Fruit fly (Drosophila melanogaster) whole organism, pupa: ENCODE measurements around the gene Gen.

ENCODE experiments used
- CG10348 ChIP-seq: fragments of 200-800 bp; sonication (Bioruptor generic); IDR thresholded peaks from 2 replicates; pipeline ENCODE4 v1.3.6; 2022; ENCODE audit warnings: missing biosample characterization, missing genetic modification characterization
- CG12605 ChIP-seq: fragments of 200-800 bp; sonication (Bioruptor generic); IDR thresholded peaks from 2 replicates; pipeline ENCODE4 v1.3.6; 2022; ENCODE audit warnings: missing biosample characterization, missing genetic modification characterization
- CG13204 ChIP-seq: fragments of 200-800 bp; sonication (Bioruptor generic); optimal IDR thresholded peaks from 2 replicates; lab custom pipeline; 2018; ENCODE audit warnings: missing biosample characterization, mild to moderate bottlenecking, missing genetic modification characterization, moderate library complexity
- CG14655 ChIP-seq: fragments of 200-800 bp; sonication (Bioruptor generic); optimal IDR thresholded peaks from 3 replicates; lab custom pipeline; 2017; ENCODE audit warnings: mild to moderate bottlenecking, missing biosample characterization, missing genetic modification reagents, missing genetic modification characterization
- CG15710 ChIP-seq: fragments of 200-800 bp; sonication (Bioruptor generic); optimal IDR thresholded peaks from 2 replicates; lab custom pipeline; 2018; ENCODE audit warnings: missing biosample characterization, mild to moderate bottlenecking, missing genetic modification characterization, moderate library complexity
- CG17806 ChIP-seq: fragments of 200-800 bp; sonication (Bioruptor generic); optimal IDR thresholded peaks from 2 replicates; lab custom pipeline; 2018; ENCODE audit warnings: missing biosample characterization, mild to moderate bottlenecking, missing genetic modification characterization, moderate library complexity
- CG32121 ChIP-seq: fragments of 200-800 bp; sonication (Bioruptor generic); IDR thresholded peaks from 2 replicates; pipeline ENCODE4 v1.3.6; 2022; ENCODE audit warnings: missing biosample characterization, missing genetic modification characterization
- CG34367 ChIP-seq: fragments of 200-800 bp; sonication (Bioruptor generic); optimal IDR thresholded peaks from 2 replicates; lab custom pipeline; 2018; ENCODE audit warnings: missing biosample characterization, mild to moderate bottlenecking, missing genetic modification characterization
- CG4496 ChIP-seq: fragments of 200-800 bp; sonication (Bioruptor generic); IDR thresholded peaks from 3 replicates; pipeline ENCODE4 v1.3.6; 2022; ENCODE audit warnings: missing biosample characterization, missing genetic modification characterization
- CG8159 ChIP-seq: fragments of 200-800 bp; sonication (Bioruptor generic); optimal IDR thresholded peaks from 3 replicates; lab custom pipeline; 2018; ENCODE audit warnings: missing biosample characterization, mild to moderate bottlenecking, missing genetic modification characterization, moderate library complexity
- CG8301 ChIP-seq: fragments of 200-800 bp; sonication (Bioruptor generic); optimal IDR thresholded peaks from 2 replicates; lab custom pipeline; 2018; ENCODE audit warnings: missing biosample characterization, mild to moderate bottlenecking, missing genetic modification characterization
- CG9948 ChIP-seq: fragments of 200-800 bp; sonication (Bioruptor generic); optimal IDR thresholded peaks from 2 replicates; lab custom pipeline; 2018; ENCODE audit warnings: missing biosample characterization, mild to moderate bottlenecking, missing genetic modification characterization, moderate library complexity
- D1 ChIP-seq: fragments of 200-800 bp; sonication (Bioruptor generic); optimal IDR thresholded peaks from 2 replicates; lab custom pipeline; 2018; ENCODE audit warnings: missing biosample characterization, mild to moderate bottlenecking, missing genetic modification characterization, moderate library complexity
- EcR ChIP-seq: fragments of 200-800 bp; sonication (Bioruptor generic); optimal IDR thresholded peaks from 3 replicates; lab custom pipeline; 2019; ENCODE audit warnings: missing biosample characterization, missing genetic modification characterization, mild to moderate bottlenecking, moderate library complexity, missing genetic modification reagents
- Ets98B ChIP-seq: fragments of 200-800 bp; sonication (Bioruptor generic); IDR thresholded peaks from 2 replicates; pipeline ENCODE4 v1.3.6; 2022; ENCODE audit warnings: missing biosample characterization, missing genetic modification characterization
- Pif1A ChIP-seq: fragments of 200-800 bp; sonication (Bioruptor generic); optimal IDR thresholded peaks from 3 replicates; lab custom pipeline; 2016; ENCODE audit warnings: missing biosample characterization, missing genetic modification characterization
- Pif1B ChIP-seq: fragments of 200-800 bp; sonication (Bioruptor generic); optimal IDR thresholded peaks from 3 replicates; lab custom pipeline; 2016; ENCODE audit warnings: missing biosample characterization, missing genetic modification characterization
- Snoo ChIP-seq: fragments of 200-800 bp; sonication (Bioruptor generic); optimal IDR thresholded peaks from 3 replicates; lab custom pipeline; 2017; ENCODE audit warnings: missing biosample characterization, mild to moderate bottlenecking, missing genetic modification characterization, inconsistent platforms
- fd96Ca ChIP-seq: fragments of 200-800 bp; sonication (Bioruptor generic); IDR thresholded peaks from 3 replicates; pipeline ENCODE4 v1.3.6; 2022; ENCODE audit warnings: missing biosample characterization, missing genetic modification characterization
- gl ChIP-seq: fragments of 200-800 bp; sonication (Bioruptor generic); optimal IDR thresholded peaks from 2 replicates; lab custom pipeline; 2018; ENCODE audit warnings: missing biosample characterization, mild to moderate bottlenecking, missing genetic modification characterization
- rn ChIP-seq: fragments of 200-800 bp; sonication (Bioruptor generic); IDR thresholded peaks from 2 replicates; pipeline ENCODE4 v1.3.6; 2022; ENCODE audit warnings: missing biosample characterization, missing genetic modification characterization

Gen gene

dm6 chr3L:5180968-5181612, 28.9 kb upstream of the Gen start:
- TF ChIP-seq CG17806 (tag; lab: Kevin White, UChicago): no peak

dm6 chr3L:5180179-5180578, 28.0 kb upstream of the Gen start:
- TF ChIP-seq CG9948 (tag; lab: Kevin White, UChicago) (no peak), CG17806 (tag; lab: Kevin White, UChicago) (no peak), CG8159 (tag; lab: Kevin White, UChicago) (no peak), CG13204 (GFP tag; lab: Kevin White, UChicago) (no peak), CG10348 (GFP tag; lab: Robert Waterston, UW) (no peak), Snoo (tag; lab: Kevin White, UChicago) (no peak), fd96Ca (GFP tag; lab: Robert Waterston, UW) (no peak), CG15710 (tag; lab: Kevin White, UChicago) (no peak), D1 (no peak), CG14655 (GFP tag; lab: Kevin White, UChicago) (no peak), Pif1B (GFP tag; lab: Kevin White, UChicago) (no peak), CG12605 (no peak), CG34367 (tag; lab: Kevin White, UChicago) (no peak), CG8301 (no peak), EcR (GFP tag; lab: Kevin White, UChicago) (no peak)

dm6 chr3L:5178903-5179302, 26.7 kb upstream of the Gen start:
- no peak for TF ChIP-seq CG32121
- TF ChIP-seq Ets98B (GFP tag; lab: Robert Waterston, UW): no peak
- TF ChIP-seq CG9948 (tag; lab: Kevin White, UChicago): no peak

dm6 chr3L:5176789-5177188, 24.6 kb upstream of the Gen start:
- no peak for TF ChIP-seq CG9948 (tag; lab: Kevin White, UChicago)
- no peak for TF ChIP-seq CG10348 (GFP tag; lab: Robert Waterston, UW)
- TF ChIP-seq EcR (GFP tag; lab: Kevin White, UChicago): peak; percentile 81
- no peak for TF ChIP-seq fd96Ca (GFP tag; lab: Robert Waterston, UW)
- no peak for TF ChIP-seq CG32121
- TF ChIP-seq rn: no peak
- TF ChIP-seq CG12605: no peak
- TF ChIP-seq, all 21 proteins: peak for 1

dm6 chr3L:5176071-5176470, 23.9 kb upstream of the Gen start:
- TF ChIP-seq CG15710 (tag; lab: Kevin White, UChicago): no peak
- TF ChIP-seq CG9948 (tag; lab: Kevin White, UChicago): no peak
- TF ChIP-seq rn: no peak
- peak; percentile 58 for TF ChIP-seq EcR (GFP tag; lab: Kevin White, UChicago)
- no peak for TF ChIP-seq CG32121
- TF ChIP-seq Pif1B (GFP tag; lab: Kevin White, UChicago): no peak
- 0 out of 3 replicates have a peak, but pooled peaks have one; percentile 14 for TF ChIP-seq CG4496 (GFP tag; lab: Robert Waterston, UW)
- no peak for TF ChIP-seq CG8301
- peak; percentile 17 for TF ChIP-seq CG13204 (GFP tag; lab: Kevin White, UChicago)
- no peak for TF ChIP-seq CG8159 (tag; lab: Kevin White, UChicago)
- no peak for TF ChIP-seq CG17806 (tag; lab: Kevin White, UChicago)
- no peak for TF ChIP-seq CG34367 (tag; lab: Kevin White, UChicago)
- peak; percentile 20 for TF ChIP-seq CG14655 (GFP tag; lab: Kevin White, UChicago)
- TF ChIP-seq CG12605: no peak

- TF ChIP-seq CG17806 (tag; lab: Kevin White, UChicago): no peak
- no peak for TF ChIP-seq Pif1A (GFP tag; lab: Kevin White, UChicago)
- TF ChIP-seq CG14655 (GFP tag; lab: Kevin White, UChicago): no peak
- no peak for TF ChIP-seq fd96Ca (GFP tag; lab: Robert Waterston, UW)
- no peak for TF ChIP-seq CG15710 (tag; lab: Kevin White, UChicago)
- TF ChIP-seq CG9948 (tag; lab: Kevin White, UChicago): no peak
- no peak for TF ChIP-seq CG34367 (tag; lab: Kevin White, UChicago)
- TF ChIP-seq Snoo (tag; lab: Kevin White, UChicago): no peak
- TF ChIP-seq gl (tag; lab: Kevin White, UChicago): no peak
- no peak for TF ChIP-seq CG8301
- no peak for TF ChIP-seq CG32121
- no peak for TF ChIP-seq rn
- TF ChIP-seq CG13204 (GFP tag; lab: Kevin White, UChicago): no peak
These were observed 20.3 kb upstream of the Gen start for dm6 chr3L:5172470-5172869.

- TF ChIP-seq CG8301 (no peak), CG34367 (tag; lab: Kevin White, UChicago) (no peak), Ets98B (GFP tag; lab: Robert Waterston, UW) (no peak), CG9948 (tag; lab: Kevin White, UChicago) (no peak), CG32121 (peak; percentile 49; the same call in 1 of the 2 replicates), CG13204 (GFP tag; lab: Kevin White, UChicago) (no peak), CG4496 (GFP tag; lab: Robert Waterston, UW) (peak; percentile 68), gl (tag; lab: Kevin White, UChicago) (no peak), D1 (no peak), Pif1B (GFP tag; lab: Kevin White, UChicago) (no peak), CG10348 (GFP tag; lab: Robert Waterston, UW) (no peak), EcR (GFP tag; lab: Kevin White, UChicago) (no peak), Snoo (tag; lab: Kevin White, UChicago) (peak; percentile 44), CG12605 (no peak), CG15710 (tag; lab: Kevin White, UChicago) (peak; percentile 52), CG17806 (tag; lab: Kevin White, UChicago) (peak; percentile 51)
These were observed 2.9 kb upstream of the Gen start for dm6 chr3L:5154917-5155613.
